Comparison of ENCODE assay signal across 3 worm cellular contexts in genomic region chrIV:6104446-6104845, ce11.
A peak's percentile ranks its signal among the peaks of the same experiment; 100 is the strongest.
TF ChIP-seq lines count a peak whose summit lies in the region.

No protein-coding gene starts in this region.

TF ChIP-seq in whole organism, L4 larva, 104 proteins besides CTCF, POLR2A, EP300 and RAD21:
- peak; percentile 78 for TF ChIP-seq aha-1 (tag; lab: Kevin White, UChicago)
- TF ChIP-seq madf-5 (GFP tag; IDR thresholded peaks at IDR 0.05; lab: Robert Waterston, UW) = no peak
- TF ChIP-seq set-16 (GFP tag; IDR thresholded peaks at IDR 0.05; lab: Robert Waterston, UW) = peak; percentile 81

TF ChIP-seq in whole organism, late embryonic, 69 proteins besides CTCF, POLR2A, EP300 and RAD21:
- peak; percentile 20 for TF ChIP-seq tbx-2 (tag; optimal IDR thresholded peaks at IDR 0.05; lab: Kevin White, UChicago)
- TF ChIP-seq ceh-30 (tag; optimal IDR thresholded peaks at IDR 0.05; lab: Kevin White, UChicago) = no peak
- TF ChIP-seq pros-1 (tag; optimal IDR thresholded peaks at IDR 0.05; lab: Kevin White, UChicago) = no peak

TF ChIP-seq in whole organism, young adult, 124 proteins besides CTCF, POLR2A, EP300 and RAD21:
- TF ChIP-seq madf-8 (GFP tag; conservative IDR thresholded peaks at IDR 0.05; lab: Robert Waterston, UW) = no peak
- TF ChIP-seq hmg-1.2 (GFP tag; IDR thresholded peaks at IDR 0.05; lab: Robert Waterston, UW) = peak; percentile 7; the same call in 1 of the 2 replicates
- 0 out of 2 replicates have a peak, but pooled peaks have one; percentile 39 for TF ChIP-seq egrh-3 (GFP tag; IDR thresholded peaks at IDR 0.05; lab: Robert Waterston, UW)
- peak; percentile 73 for TF ChIP-seq zfh-2 (GFP tag; conservative IDR thresholded peaks at IDR 0.05; lab: Robert Waterston, UW)
